Worm (Caenorhabditis elegans): ENCODE results near the gene F28H7.7.

The F28H7.7 gene

ce11 chrV:10758658-10759057 lies 4.7 kb upstream of the F28H7.7 start, which contains the start of gene F28H7.8:
F28H7.8 (plus strand) TSS chrV:10758958.
- TF ChIP-seq nhr-11 (tag; optimal IDR thresholded peaks at IDR 0.05) (no peak), nhr-85 (tag) (peak; percentile 61), hpl-2 (GFP tag; optimal IDR thresholded peaks at IDR 0.05) (no peak)

ce11 chrV:10757128-10757527 lies 3.2 kb upstream of the F28H7.7 start:
- peak; percentile 50 for TF ChIP-seq nhr-20 (tag; optimal IDR thresholded peaks at IDR 0.05)
- peak in 1 of 2 experiments; percentile 12 for TF ChIP-seq lin-35 (GFP tag; optimal IDR thresholded peaks at IDR 0.05)
- TF ChIP-seq zip-4 (GFP tag; optimal IDR thresholded peaks at IDR 0.05): peak; percentile 11
- TF ChIP-seq blmp-1 (tag; optimal IDR thresholded peaks at IDR 0.05): peak; percentile 63
- TF ChIP-seq mab-9 (GFP tag; IDR thresholded peaks at IDR 0.05): no peak
- TF ChIP-seq snu-23 (GFP tag; optimal IDR thresholded peaks at IDR 0.05): peak; percentile 50
- peak in 2 of 6 experiments; percentile 15 to 79 for TF ChIP-seq elt-3 (tag; optimal IDR thresholded peaks at IDR 0.05)
- TF ChIP-seq nhr-84 (tag; optimal IDR thresholded peaks at IDR 0.05): no peak
- no peak for TF ChIP-seq lin-15B (tag; optimal IDR thresholded peaks at IDR 0.05)
- peak; percentile 45 for TF ChIP-seq nhr-71 (tag; optimal IDR thresholded peaks at IDR 0.05)
- no peak for TF ChIP-seq ceh-63 (GFP tag; optimal IDR thresholded peaks at IDR 0.05)
- no peak for TF ChIP-seq C04F5.9 (tag; optimal IDR thresholded peaks at IDR 0.05)
- no peak for TF ChIP-seq nhr-90 (tag; optimal IDR thresholded peaks at IDR 0.05; ENCODE audit: poor library complexity)
- peak; percentile 40 for TF ChIP-seq skn-1 (tag; optimal IDR thresholded peaks at IDR 0.05)
- peak; percentile 86 for TF ChIP-seq lin-14 (GFP tag; optimal IDR thresholded peaks at IDR 0.05)
- TF ChIP-seq tbx-2 (tag; optimal IDR thresholded peaks at IDR 0.05): peak; percentile 2
- peak; percentile 89 for TF ChIP-seq nhr-85 (tag)
- TF ChIP-seq nhr-76 (tag; optimal IDR thresholded peaks at IDR 0.05): no peak
- TF ChIP-seq xbp-1 (tag; optimal IDR thresholded peaks at IDR 0.05): peak; percentile 39

- no peak for TF ChIP-seq sptf-1 (tag; optimal IDR thresholded peaks at IDR 0.05)
- no peak for TF ChIP-seq fkh-10 (GFP tag; optimal IDR thresholded peaks at IDR 0.05)
- TF ChIP-seq mef-2 (tag; optimal IDR thresholded peaks at IDR 0.05): no peak
- TF ChIP-seq swsn-7 (tag; optimal IDR thresholded peaks at IDR 0.05): no peak
- TF ChIP-seq ceh-90 (tag; optimal IDR thresholded peaks at IDR 0.05): no peak
- no peak for TF ChIP-seq mab-9 (GFP tag; IDR thresholded peaks at IDR 0.05)
- no peak for TF ChIP-seq dsc-1 (tag; optimal IDR thresholded peaks at IDR 0.05)
- no peak for TF ChIP-seq pqm-1 (tag; optimal IDR thresholded peaks at IDR 0.05)
- TF ChIP-seq lin-39 (tag; optimal IDR thresholded peaks at IDR 0.05): no peak
- TF ChIP-seq sox-4 (tag; optimal IDR thresholded peaks at IDR 0.05): no peak
- TF ChIP-seq zip-4 (GFP tag; optimal IDR thresholded peaks at IDR 0.05): no peak
- no peak for TF ChIP-seq ceh-63 (GFP tag; optimal IDR thresholded peaks at IDR 0.05)
- no peak for TF ChIP-seq ceh-8 (GFP tag; optimal IDR thresholded peaks at IDR 0.05)
These were observed 2.7 kb upstream of the F28H7.7 start, which contains the start of gene irld-6 for ce11 chrV:10756698-10757097. irld-6 (minus strand) TSS chrV:10756798.

DNA sequence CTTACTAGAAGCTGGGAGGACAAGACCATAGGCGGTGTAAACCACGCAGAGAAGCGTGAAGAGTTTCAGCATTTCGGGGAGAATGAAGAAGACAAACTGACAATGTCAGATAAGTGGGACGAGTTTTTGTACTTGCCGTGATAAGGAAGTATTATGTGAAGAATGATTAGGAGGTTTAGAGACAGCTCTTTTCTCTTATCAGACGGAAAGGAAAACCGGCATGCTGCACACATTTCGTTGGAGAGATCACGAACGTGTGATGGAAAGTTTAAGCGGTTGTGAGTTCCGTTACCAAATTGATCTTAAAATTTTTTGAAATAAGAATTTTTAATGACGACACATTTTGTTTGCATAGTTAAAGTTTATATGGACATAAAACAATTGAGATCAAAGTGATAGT lies 3.3 kb downstream of the F28H7.7 start, which contains the start of gene F28H7.3:
F28H7.3 (minus strand) TSS at position 159 of the 400 bp plus-strand sequence.
- TF ChIP-seq lin-39 (tag; optimal IDR thresholded peaks at IDR 0.05) (no peak), C04F5.9 (tag; optimal IDR thresholded peaks at IDR 0.05) (no peak), elt-2 (tag; optimal IDR thresholded peaks at IDR 0.05) (peak; percentile 85), vab-15 (tag; optimal IDR thresholded peaks at IDR 0.05) (no peak), grh-1 (GFP tag; IDR thresholded peaks at IDR 0.05) (no peak), snu-23 (GFP tag; optimal IDR thresholded peaks at IDR 0.05) (no peak), ceh-90 (tag; optimal IDR thresholded peaks at IDR 0.05) (no peak), nhr-28 (tag; optimal IDR thresholded peaks at IDR 0.05) (no peak), nhr-90 (tag; optimal IDR thresholded peaks at IDR 0.05; ENCODE audit: poor library complexity) (no peak), tlp-1 (tag; optimal IDR thresholded peaks at IDR 0.05) (no peak), efl-1 (optimal IDR thresholded peaks at IDR 0.05) (no peak), efl-1 (GFP tag; optimal IDR thresholded peaks at IDR 0.05 in 1 of 2) (peak in 1 of 2 experiments; percentile 92), egl-13 (tag; optimal IDR thresholded peaks at IDR 0.05) (no peak), pqm-1 (tag; optimal IDR thresholded peaks at IDR 0.05) (no peak), lir-3 (tag; optimal IDR thresholded peaks at IDR 0.05; ENCODE audit: poor library complexity) (no peak), pag-3 (tag; optimal IDR thresholded peaks at IDR 0.05; ENCODE audit: borderline replicate concordance, insufficient read depth) (no peak)

All from whole organism, L1 larva.